Fruit fly (Drosophila melanogaster) ovary, adult (tissue): ENCODE measurements around the gene Bsg.

ENCODE experiments used
- CG17801 ChIP-seq: fragments of 200-800 bp; optimal IDR thresholded peaks from 2 replicates; lab custom pipeline; 2019; ENCODE audit warnings: missing biosample characterization, mild to moderate bottlenecking, missing genetic modification characterization, moderate library complexity; ENCODE audit not compliant: partially characterized antibody

The Bsg gene

dm6 chr2L:8164219-8164618 lies 81.0 kb downstream of the Bsg start:
- TF ChIP-seq CG17801, result no peak
